Worm (Caenorhabditis elegans) whole organism, L3 larva: ENCODE results near the gene Y39G8B.2.
A peak's percentile ranks its signal among the peaks of the same experiment; 100 is the strongest.

ENCODE experiments used
- ZK546.5 ChIP-seq: sonication (generic microtip); optimal IDR thresholded peaks from 2 replicates; lab custom pipeline; 2017; ENCODE audit warnings: missing biosample characterization, missing genetic modification characterization
- aly-2 ChIP-seq: fragments of 150-350 bp; optimal IDR thresholded peaks from 2 replicates; lab custom pipeline; 2014; ENCODE audit warnings: missing biosample characterization, missing genetic modification characterization
- ceh-16 ChIP-seq: sonication (generic microtip); optimal IDR thresholded peaks from 2 replicates; lab custom pipeline; 2017; ENCODE audit warnings: missing biosample characterization, missing genetic modification characterization
- ceh-28 ChIP-seq: fragments of 150-350 bp; optimal IDR thresholded peaks from 2 replicates; lab custom pipeline; 2014; ENCODE audit warnings: missing biosample characterization, missing genetic modification reagents, missing genetic modification characterization
- ceh-82 ChIP-seq: fragments of 150-350 bp; optimal IDR thresholded peaks from 2 replicates; lab custom pipeline; 2014; ENCODE audit warnings: missing biosample characterization, missing genetic modification characterization
- ceh-9 ChIP-seq: sonication (generic microtip); optimal IDR thresholded peaks from 2 replicates; lab custom pipeline; 2018; ENCODE audit warnings: missing biosample characterization, missing genetic modification characterization
- daf-12 ChIP-seq: fragments of 150-350 bp; optimal IDR thresholded peaks from 2 replicates; lab custom pipeline; 2014; ENCODE audit warnings: missing biosample characterization, missing genetic modification reagents, missing genetic modification characterization
- elt-1 ChIP-seq: fragments of 150-350 bp; optimal IDR thresholded peaks from 2 replicates; lab custom pipeline; 2014; ENCODE audit warnings: missing biosample characterization, missing genetic modification characterization
- elt-2 ChIP-seq: sonication (generic microtip); optimal IDR thresholded peaks from 2 replicates; lab custom pipeline; 2016; ENCODE audit warnings: missing genetic modification reagents, mild to moderate bottlenecking, missing genetic modification characterization, missing compliant biosample characterization
- eor-1 ChIP-seq, 2 experiments: fragments of 150-350 bp; optimal IDR thresholded peaks; 2 replicates each; lab custom pipeline; 2014 to 2018; ENCODE audit warnings: missing biosample characterization in 2 of 2, missing genetic modification characterization in 2 of 2
- fkh-10 ChIP-seq: sonication (generic microtip); optimal IDR thresholded peaks from 2 replicates; lab custom pipeline; 2017; ENCODE audit warnings: missing biosample characterization, missing genetic modification reagents, missing genetic modification characterization
- jun-1 ChIP-seq: fragments of 150-350 bp; optimal IDR thresholded peaks from 2 replicates; lab custom pipeline; 2014; ENCODE audit warnings: missing biosample characterization, missing genetic modification reagents, missing genetic modification characterization
- lin-15B ChIP-seq: fragments of 150-350 bp; optimal IDR thresholded peaks from 2 replicates; lab custom pipeline; 2014; ENCODE audit warnings: missing biosample characterization, missing genetic modification characterization
- lin-39 ChIP-seq: fragments of 150-350 bp; optimal IDR thresholded peaks from 2 replicates; lab custom pipeline; 2018; ENCODE audit warnings: missing biosample characterization, missing genetic modification reagents, missing genetic modification characterization
- lsy-12 ChIP-seq: sonication (generic microtip); optimal IDR thresholded peaks from 2 replicates; lab custom pipeline; 2016; ENCODE audit warnings: mild to moderate bottlenecking, missing genetic modification characterization, missing compliant biosample characterization
- mml-1 ChIP-seq: fragments of 150-350 bp; sonication (generic microtip); optimal IDR thresholded peaks from 3 replicates; lab custom pipeline; 2014; ENCODE audit warnings: missing biosample characterization, missing genetic modification characterization
- nfya-1 ChIP-seq: sonication (generic microtip); optimal IDR thresholded peaks from 2 replicates; lab custom pipeline; 2017; ENCODE audit warnings: missing genetic modification characterization, mild to moderate bottlenecking, missing compliant biosample characterization, antibody characterized with exemption, moderate library complexity; ENCODE audit not compliant: insufficient read depth
- nhr-11 ChIP-seq: fragments of 150-350 bp; optimal IDR thresholded peaks from 2 replicates; lab custom pipeline; 2014; ENCODE audit warnings: missing biosample characterization, missing genetic modification characterization
- nhr-12 ChIP-seq: fragments of 150-350 bp; optimal IDR thresholded peaks from 2 replicates; lab custom pipeline; 2014; ENCODE audit warnings: missing biosample characterization, missing genetic modification characterization
- nhr-23 ChIP-seq: fragments of 150-350 bp; optimal IDR thresholded peaks from 2 replicates; lab custom pipeline; 2014; ENCODE audit warnings: missing biosample characterization, missing genetic modification reagents, missing genetic modification characterization
- nhr-237 ChIP-seq: fragments of 150-350 bp; optimal IDR thresholded peaks from 2 replicates; lab custom pipeline; 2014; ENCODE audit warnings: missing biosample characterization, missing genetic modification characterization
- nhr-25 ChIP-seq: sonication (generic microtip); optimal IDR thresholded peaks from 2 replicates; lab custom pipeline; 2017; ENCODE audit warnings: missing biosample characterization, missing genetic modification characterization
- nhr-43 ChIP-seq: sonication (generic microtip); optimal IDR thresholded peaks from 2 replicates; lab custom pipeline; 2016; ENCODE audit warnings: mild to moderate bottlenecking, missing genetic modification characterization, missing compliant biosample characterization; ENCODE audit not compliant: poor library complexity, severe bottlenecking
- nhr-67 ChIP-seq: fragments of 150-350 bp; optimal IDR thresholded peaks from 2 replicates; lab custom pipeline; 2014; ENCODE audit warnings: missing biosample characterization, missing genetic modification characterization
- nhr-77 ChIP-seq: fragments of 150-350 bp; optimal IDR thresholded peaks from 2 replicates; lab custom pipeline; 2014; ENCODE audit warnings: missing biosample characterization, missing genetic modification characterization
- pha-4 ChIP-seq: fragments of 150-350 bp; optimal IDR thresholded peaks from 2 replicates; lab custom pipeline; 2014; ENCODE audit warnings: missing biosample characterization, missing genetic modification reagents, missing genetic modification characterization
- pqm-1 ChIP-seq: fragments of 150-350 bp; optimal IDR thresholded peaks from 2 replicates; lab custom pipeline; 2017; ENCODE audit warnings: missing biosample characterization, missing genetic modification characterization, inconsistent platforms
- skn-1 ChIP-seq: fragments of 150-350 bp; optimal IDR thresholded peaks from 2 replicates; lab custom pipeline; 2014; ENCODE audit warnings: missing biosample characterization, missing genetic modification characterization
- snpc-4 ChIP-seq: fragments of 150-350 bp; optimal IDR thresholded peaks from 2 replicates; lab custom pipeline; 2014; ENCODE audit warnings: missing biosample characterization, missing genetic modification characterization
- tbx-2 ChIP-seq: sonication (generic microtip); optimal IDR thresholded peaks from 2 replicates; lab custom pipeline; 2016; ENCODE audit warnings: mild to moderate bottlenecking, missing genetic modification characterization, missing compliant biosample characterization
- unc-62 ChIP-seq: fragments of 150-350 bp; sonication (generic microtip); optimal IDR thresholded peaks from 4 replicates; lab custom pipeline; 2014; ENCODE audit warnings: missing biosample characterization, missing genetic modification reagents, missing genetic modification characterization
- zag-1 ChIP-seq: fragments of 150-350 bp; optimal IDR thresholded peaks from 2 replicates; lab custom pipeline; 2014; ENCODE audit warnings: missing biosample characterization, missing genetic modification characterization
- ztf-4 ChIP-seq: fragments of 150-350 bp; optimal IDR thresholded peaks from 2 replicates; lab custom pipeline; 2014; ENCODE audit warnings: missing biosample characterization, missing genetic modification characterization

The Y39G8B.2 gene

ce11 chrII:13961567-13961966 lies 14.5 kb downstream of the Y39G8B.2 start:
- TF ChIP-seq pha-4 (tag; lab: Kevin White, UChicago): no peak
- TF ChIP-seq aly-2 (tag; lab: Kevin White, UChicago): no peak
- TF ChIP-seq mml-1 (tag; lab: Kevin White, UChicago): no peak
- no peak for TF ChIP-seq fkh-10 (GFP tag; lab: Kevin White, UChicago)
- TF ChIP-seq nfya-1 (tag; lab: Kevin White, UChicago): no peak
- no peak for TF ChIP-seq nhr-23
- TF ChIP-seq ceh-9 (tag; lab: Kevin White, UChicago): no peak

- peak; percentile 1 for TF ChIP-seq pqm-1
- no peak for TF ChIP-seq lin-15B (tag; lab: Kevin White, UChicago)
- TF ChIP-seq elt-2: peak; percentile 62
- peak; percentile 5 for TF ChIP-seq ceh-28 (tag; lab: Kevin White, UChicago)
These were observed 17.7 kb downstream of the Y39G8B.2 start for ce11 chrII:13958359-13958758.

- TF ChIP-seq pqm-1: peak; percentile 55
- peak; percentile 88 for TF ChIP-seq elt-2
- no peak for TF ChIP-seq ztf-4 (tag; lab: Kevin White, UChicago)
These were observed 18.6 kb downstream of the Y39G8B.2 start, which contains the start of gene zip-3 for ce11 chrII:13957437-13957836. zip-3 (minus strand) TSS chrII:13957457.

- TF ChIP-seq daf-12 (tag; lab: Kevin White, UChicago) (no peak), ceh-82 (tag; lab: Kevin White, UChicago) (no peak), nhr-237 (tag; lab: Kevin White, UChicago) (no peak), nfya-1 (tag; lab: Kevin White, UChicago) (peak; percentile 59), pqm-1 (peak; percentile 92), jun-1 (tag; lab: Kevin White, UChicago) (peak; percentile 13), eor-1 (tag; optimal IDR thresholded peaks at IDR 0.05; lab: Kevin White, UChicago) (no peak), pha-4 (tag; lab: Kevin White, UChicago) (peak; percentile 33), elt-2 (peak; percentile 96), unc-62 (GFP tag; lab: Kevin White, UChicago) (no peak)
- TF ChIP-seq, all 47 proteins: peak for 5
These were observed 19.5 kb downstream of the Y39G8B.2 start for ce11 chrII:13956529-13956928.

- TF ChIP-seq tbx-2 (tag; lab: Kevin White, UChicago) (no peak), eor-1 (tag; optimal IDR thresholded peaks at IDR 0.05; lab: Kevin White, UChicago) (no peak), elt-2 (peak; percentile 38), nhr-43 (tag; lab: Kevin White, UChicago) (no peak), elt-1 (tag; lab: Kevin White, UChicago) (peak; percentile 45), zag-1 (tag; lab: Kevin White, UChicago) (no peak), nhr-23 (no peak), nhr-67 (no peak), lin-15B (tag; lab: Kevin White, UChicago) (no peak), nhr-12 (no peak), snpc-4 (tag; lab: Kevin White, UChicago) (no peak), pha-4 (tag; lab: Kevin White, UChicago) (no peak), skn-1 (no peak), ZK546.5 (tag; lab: Kevin White, UChicago) (no peak), lin-39 (tag; lab: Kevin White, UChicago) (no peak), nhr-25 (tag; lab: Kevin White, UChicago) (peak; percentile 2), aly-2 (tag; lab: Kevin White, UChicago) (no peak), nhr-77 (tag; lab: Kevin White, UChicago) (no peak), lsy-12 (tag; lab: Kevin White, UChicago) (no peak), ceh-16 (tag; lab: Kevin White, UChicago) (no peak), jun-1 (tag; lab: Kevin White, UChicago) (no peak), nhr-11 (tag; lab: Kevin White, UChicago) (no peak)
These were observed 21.0 kb downstream of the Y39G8B.2 start for ce11 chrII:13954979-13955378.
